Worm (Caenorhabditis elegans) whole organism, young adult: ENCODE results near the gene F59A6.4.
A peak's percentile ranks its signal among the peaks of the same experiment; 100 is the strongest.

Experiments
- B0019.2 ChIP-seq: fragments of 200-800 bp; sonication (Bioruptor generic); conservative IDR thresholded peaks from 2 replicates; pipeline ENCODE4 v1.3.6; 2022; ENCODE audit warnings: missing genetic modification reagents, missing genetic modification characterization, missing compliant biosample characterization
- B0035.1 ChIP-seq: sonication (generic microtip); optimal IDR thresholded peaks from 2 replicates; lab custom pipeline; 2016; ENCODE audit warnings: missing genetic modification characterization, mild to moderate bottlenecking, missing compliant biosample characterization, missing genotype, missing genetic modification reagents
- D2030.7 ChIP-seq: fragments of 200-800 bp; sonication (Bioruptor generic); IDR thresholded peaks from 2 replicates; pipeline ENCODE4 v1.3.6; 2022; ENCODE audit warnings: missing genetic modification reagents, missing genetic modification characterization, missing compliant biosample characterization
- F37B4.10 ChIP-seq: fragments of 200-800 bp; sonication (Bioruptor generic); IDR thresholded peaks from 2 replicates; pipeline ENCODE4 v1.3.6; 2022; ENCODE audit warnings: missing genetic modification characterization, missing compliant biosample characterization
- F52B5.7 ChIP-seq: sonication (generic microtip); optimal IDR thresholded peaks from 2 replicates; lab custom pipeline; 2016; ENCODE audit warnings: mild to moderate bottlenecking, missing genetic modification characterization, missing compliant biosample characterization
- K12H6.12 ChIP-seq: fragments of 200-800 bp; sonication (Bioruptor generic); optimal IDR thresholded peaks from 2 replicates; lab custom pipeline; 2018; ENCODE audit warnings: mild to moderate bottlenecking, missing genetic modification characterization, missing compliant biosample characterization
- ZK185.1 ChIP-seq: sonication (generic microtip); optimal IDR thresholded peaks from 2 replicates; lab custom pipeline; 2016; ENCODE audit warnings: mild to moderate bottlenecking, missing genetic modification characterization, missing compliant biosample characterization; ENCODE audit not compliant: poor library complexity, severe bottlenecking
- akir-1 ChIP-seq: fragments of 200-800 bp; sonication (Bioruptor generic); optimal IDR thresholded peaks from 2 replicates; lab custom pipeline; 2018; ENCODE audit warnings: mild to moderate bottlenecking, missing genetic modification characterization, moderate library complexity, missing compliant biosample characterization
- attf-3 ChIP-seq: fragments of 200-800 bp; sonication (Bioruptor generic); conservative IDR thresholded peaks from 2 replicates; pipeline ENCODE4 v1.3.6; 2022; ENCODE audit warnings: missing genetic modification reagents, missing genetic modification characterization, missing compliant biosample characterization
- attf-6 ChIP-seq: fragments of 200-800 bp; sonication (Bioruptor generic); IDR thresholded peaks from 2 replicates; pipeline ENCODE4 v1.3.6; 2022; ENCODE audit warnings: missing genetic modification reagents, missing genetic modification characterization, missing compliant biosample characterization
- ccch-3 ChIP-seq: fragments of 200-800 bp; sonication (Bioruptor generic); optimal IDR thresholded peaks from 2 replicates; lab custom pipeline; 2018; ENCODE audit warnings: mild to moderate bottlenecking, missing genetic modification characterization, missing compliant biosample characterization
- cebp-1 ChIP-seq, 2 experiments: fragments of 200-800 bp in 1 of 2; sonication (Bioruptor generic) in 1 of 2; sonication (generic microtip) in 1 of 2; IDR thresholded peaks in 1 of 2; optimal IDR thresholded peaks in 1 of 2; 2 replicates each; pipeline versions ENCODE4 v1.3.6 to Lab custom; 2017 to 2022; ENCODE audit warnings: missing compliant biosample characterization in 2 of 2, missing genetic modification characterization in 2 of 2, mild to moderate bottlenecking in 1 of 2, missing genetic modification reagents in 1 of 2, moderate library complexity in 1 of 2
- cebp-2 ChIP-seq: fragments of 200-800 bp; sonication (Bioruptor generic); IDR thresholded peaks from 2 replicates; pipeline ENCODE4 v1.3.6; 2022; ENCODE audit warnings: missing genetic modification characterization, missing compliant biosample characterization
- ceh-100 ChIP-seq: fragments of 200-800 bp; sonication (Bioruptor generic); IDR thresholded peaks from 2 replicates; pipeline ENCODE4 v1.3.6; 2022; ENCODE audit warnings: missing genetic modification reagents, missing genetic modification characterization, missing compliant biosample characterization
- ceh-79 ChIP-seq: sonication (generic microtip); optimal IDR thresholded peaks from 2 replicates; lab custom pipeline; 2017; ENCODE audit warnings: mild to moderate bottlenecking, missing genetic modification characterization, missing compliant biosample characterization
- ceh-91 ChIP-seq: fragments of 200-800 bp; sonication (Bioruptor generic); IDR thresholded peaks from 2 replicates; pipeline ENCODE4 v1.3.6; 2022; ENCODE audit warnings: missing genetic modification reagents, missing genetic modification characterization, missing compliant biosample characterization
- chd-7 ChIP-seq: sonication (generic microtip); optimal IDR thresholded peaks from 2 replicates; lab custom pipeline; 2016; ENCODE audit warnings: mild to moderate bottlenecking, missing genetic modification characterization, moderate library complexity, missing compliant biosample characterization
- egl-44 ChIP-seq: fragments of 200-800 bp; sonication (Bioruptor generic); IDR thresholded peaks from 2 replicates; pipeline ENCODE4 v1.3.6; 2022; ENCODE audit warnings: missing genetic modification reagents, missing genetic modification characterization, missing compliant biosample characterization
- egrh-3 ChIP-seq: fragments of 200-800 bp; sonication (Bioruptor generic); IDR thresholded peaks from 2 replicates; pipeline ENCODE4 v1.3.6; 2022; ENCODE audit warnings: missing genetic modification reagents, missing genetic modification characterization, missing compliant biosample characterization
- fkh-3 ChIP-seq: sonication (generic microtip); optimal IDR thresholded peaks from 2 replicates; lab custom pipeline; 2016; ENCODE audit warnings: mild to moderate bottlenecking, missing genetic modification characterization, missing compliant biosample characterization
- gei-17 ChIP-seq: fragments of 200-800 bp; sonication (Bioruptor generic); optimal IDR thresholded peaks from 2 replicates; lab custom pipeline; 2018; ENCODE audit warnings: mild to moderate bottlenecking, missing genetic modification characterization, missing compliant biosample characterization
- him-1 ChIP-seq: sonication (generic microtip); optimal IDR thresholded peaks from 2 replicates; lab custom pipeline; 2016; ENCODE audit warnings: missing genotype, missing genetic modification reagents, missing genetic modification characterization, missing compliant biosample characterization
- hlh-12 ChIP-seq: sonication (generic microtip); optimal IDR thresholded peaks from 2 replicates; lab custom pipeline; 2016; ENCODE audit warnings: missing genetic modification characterization, missing compliant biosample characterization
- hlh-26 ChIP-seq: fragments of 200-800 bp; sonication (Bioruptor generic); conservative IDR thresholded peaks from 2 replicates; pipeline ENCODE4 v1.3.6; 2022; ENCODE audit warnings: missing genetic modification reagents, missing genetic modification characterization, missing compliant biosample characterization
- hsf-1 ChIP-seq: fragments of 200-800 bp; sonication (Bioruptor generic); IDR thresholded peaks from 2 replicates; pipeline ENCODE4 v1.3.6; 2022; ENCODE audit warnings: missing genetic modification reagents, missing genetic modification characterization, missing compliant biosample characterization
- let-607 ChIP-seq, 2 experiments: fragments of 200-800 bp in 1 of 2; sonication (Bioruptor generic) in 1 of 2; sonication (generic microtip) in 1 of 2; optimal IDR thresholded peaks; 2 replicates each; lab custom pipeline; 2016 to 2018; ENCODE audit warnings: mild to moderate bottlenecking in 2 of 2, missing compliant biosample characterization in 2 of 2, missing genetic modification characterization in 2 of 2, moderate library complexity in 2 of 2, missing genotype in 1 of 2
- lin-35 ChIP-seq, 3 experiments: fragments of 150-350 bp in 2 of 3; sonication (generic microtip) in 1 of 3; optimal IDR thresholded peaks; 2 replicates each; lab custom pipeline; 2014 to 2018; ENCODE audit warnings: missing biosample characterization in 3 of 3, missing genetic modification characterization in 3 of 3, missing genetic modification reagents in 3 of 3
- lin-40 ChIP-seq: sonication (generic microtip); optimal IDR thresholded peaks from 2 replicates; lab custom pipeline; 2016; ENCODE audit warnings: missing genetic modification characterization, mild to moderate bottlenecking, missing compliant biosample characterization, missing genotype, missing genetic modification reagents
- lin-54 ChIP-seq: fragments of 200-800 bp; sonication (Bioruptor generic); optimal IDR thresholded peaks from 2 replicates; lab custom pipeline; 2018; ENCODE audit warnings: mild to moderate bottlenecking, missing genetic modification characterization, missing compliant biosample characterization
- madf-10 ChIP-seq: sonication (generic microtip); optimal IDR thresholded peaks from 2 replicates; lab custom pipeline; 2016; ENCODE audit warnings: mild to moderate bottlenecking, missing genetic modification characterization, missing compliant biosample characterization
- madf-8 ChIP-seq: fragments of 200-800 bp; sonication (Bioruptor generic); conservative IDR thresholded peaks from 2 replicates; pipeline ENCODE4 v1.3.6; 2022; ENCODE audit warnings: missing genetic modification reagents, missing genetic modification characterization, missing compliant biosample characterization
- mes-4 ChIP-seq: sonication (generic microtip); optimal IDR thresholded peaks from 2 replicates; lab custom pipeline; 2016; ENCODE audit warnings: missing genotype, missing genetic modification characterization, missing compliant biosample characterization
- nfya-1 ChIP-seq: sonication (generic microtip); optimal IDR thresholded peaks from 2 replicates; lab custom pipeline; 2017; ENCODE audit warnings: antibody characterized with exemption, missing compliant biosample characterization, missing genetic modification characterization, borderline replicate concordance; ENCODE audit not compliant: insufficient read depth
- nfyb-1 ChIP-seq: fragments of 200-800 bp; sonication (Bioruptor generic); IDR thresholded peaks from 2 replicates; pipeline ENCODE4 v1.3.6; 2022; ENCODE audit warnings: missing genetic modification reagents, missing genetic modification characterization, missing compliant biosample characterization
- rpc-1 ChIP-seq, 2 experiments: fragments of 150-350 bp in 1 of 2; sonication (generic microtip) in 1 of 2; optimal IDR thresholded peaks; 2 replicates each; lab custom pipeline; 2014 to 2018; ENCODE audit warnings: missing biosample characterization in 1 of 2, missing genetic modification characterization in 1 of 2, missing genetic modification reagents in 1 of 2, missing genotype in 1 of 2
- sea-2 ChIP-seq: fragments of 200-800 bp; sonication (Bioruptor generic); IDR thresholded peaks from 2 replicates; pipeline ENCODE4 v1.3.6; 2022; ENCODE audit warnings: missing genetic modification characterization, missing compliant biosample characterization
- snpc-1.1 ChIP-seq: sonication (generic microtip); optimal IDR thresholded peaks from 2 replicates; lab custom pipeline; 2017; ENCODE audit warnings: missing genetic modification characterization, mild to moderate bottlenecking, missing compliant biosample characterization, antibody characterized with exemption, moderate library complexity, missing genotype, missing genetic modification reagents; ENCODE audit not compliant: insufficient read depth
- snpc-4 ChIP-seq, 5 experiments: fragments of 150-350 bp in 1 of 5; sonication (generic microtip) in 4 of 5; optimal IDR thresholded peaks; 2 replicates each; lab custom pipeline; 2014 to 2018; ENCODE audit warnings: missing genetic modification characterization in 5 of 5, missing biosample characterization in 3 of 5, antibody characterized with exemption in 2 of 5, mild to moderate bottlenecking in 2 of 5, missing compliant biosample characterization in 2 of 5, missing genotype in 2 of 5, moderate library complexity in 2 of 5, missing genetic modification reagents in 1 of 5
- sptf-2 ChIP-seq: fragments of 200-800 bp; sonication (Bioruptor generic); optimal IDR thresholded peaks from 2 replicates; lab custom pipeline; 2018; ENCODE audit warnings: mild to moderate bottlenecking, missing genetic modification characterization, missing compliant biosample characterization
- unc-130 ChIP-seq: sonication (generic microtip); optimal IDR thresholded peaks from 2 replicates; lab custom pipeline; 2016; ENCODE audit warnings: missing genetic modification reagents, missing genetic modification characterization, missing compliant biosample characterization
- xnd-1 ChIP-seq: sonication (generic microtip); optimal IDR thresholded peaks from 2 replicates; lab custom pipeline; 2016; ENCODE audit warnings: missing genotype, missing genetic modification reagents, missing genetic modification characterization, missing compliant biosample characterization
- zim-3 ChIP-seq: sonication (generic microtip); optimal IDR thresholded peaks from 2 replicates; lab custom pipeline; 2017; ENCODE audit warnings: mild to moderate bottlenecking, missing genetic modification characterization, moderate library complexity, missing compliant biosample characterization
- ztf-26 ChIP-seq: sonication (generic microtip); optimal IDR thresholded peaks from 2 replicates; lab custom pipeline; 2017; ENCODE audit warnings: missing genetic modification characterization, missing compliant biosample characterization
- ztf-28 ChIP-seq: fragments of 200-800 bp; sonication (Bioruptor generic); IDR thresholded peaks from 2 replicates; pipeline ENCODE4 v1.3.6; 2022; ENCODE audit warnings: missing genetic modification reagents, missing genetic modification characterization, missing compliant biosample characterization
- ztf-6 ChIP-seq: fragments of 200-800 bp; sonication (Bioruptor generic); IDR thresholded peaks from 2 replicates; pipeline ENCODE4 v1.3.6; 2022; ENCODE audit warnings: missing genetic modification reagents, missing genetic modification characterization, missing compliant biosample characterization

The F59A6.4 gene

ce11 chrII:5032669-5033068, 27.8 kb downstream of the F59A6.4 start (continued):
- TF ChIP-seq snpc-4 (GFP tag; optimal IDR thresholded peaks at IDR 0.05; lab: Kevin White, UChicago), result peak; percentile 34
- TF ChIP-seq snpc-4 (tag; optimal IDR thresholded peaks at IDR 0.05; lab: Kevin White, UChicago), result peak in 3 of 4 experiments; percentile 48 to 70 (median 69)
- peak; percentile 53 for TF ChIP-seq zim-3 (tag; lab: Kevin White, UChicago)
- TF ChIP-seq hlh-26, result no peak
- peak; percentile 70 for TF ChIP-seq ceh-100
- 0 out of 2 replicates have a peak, but pooled peaks have one; percentile 49 for TF ChIP-seq hsf-1 (GFP tag; lab: Robert Waterston, UW)
- peak; percentile 46 for TF ChIP-seq unc-130 (GFP tag; lab: Kevin White, UChicago)
- 0 out of 2 replicates have a peak, but pooled peaks have one; percentile 14 for TF ChIP-seq ztf-28 (GFP tag; lab: Robert Waterston, UW)
- peak; percentile 74 for TF ChIP-seq chd-7
- 0 out of 2 replicates have a peak, but pooled peaks have one; percentile 40 for TF ChIP-seq B0019.2 (GFP tag; lab: Robert Waterston, UW)
- TF ChIP-seq ztf-26 (tag; lab: Kevin White, UChicago), result peak; percentile 45
- no peak for TF ChIP-seq ccch-3 (GFP tag; lab: Kevin White, UChicago)
- peak; percentile 48 for TF ChIP-seq akir-1 (GFP tag; lab: Kevin White, UChicago)
- TF ChIP-seq madf-10 (tag; lab: Kevin White, UChicago), result peak; percentile 36
- 0 out of 2 replicates have a peak, but pooled peaks have one; percentile 71 for TF ChIP-seq ztf-6 (GFP tag; lab: Robert Waterston, UW)
- 0 out of 2 replicates have a peak, but pooled peaks have one; percentile 78 for TF ChIP-seq F37B4.10 (GFP tag; lab: Robert Waterston, UW)
- TF ChIP-seq B0035.1 (tag; lab: Kevin White, UChicago), result peak; percentile 43
- TF ChIP-seq cebp-1 (GFP tag; IDR thresholded peaks at IDR 0.05; lab: Robert Waterston, UW), result peak; percentile 57
- peak; percentile 69 for TF ChIP-seq cebp-1 (tag; optimal IDR thresholded peaks at IDR 0.05; lab: Kevin White, UChicago)
- peak; percentile 76 for TF ChIP-seq lin-54 (GFP tag; lab: Kevin White, UChicago)
- peak; percentile 87 for TF ChIP-seq nfyb-1 (GFP tag; lab: Robert Waterston, UW)
- peak; percentile 31; the same call in 1 of the 2 replicates for TF ChIP-seq madf-8 (GFP tag; lab: Robert Waterston, UW)
- peak; percentile 39; the same call in 1 of the 2 replicates for TF ChIP-seq egrh-3 (GFP tag; lab: Robert Waterston, UW)
- peak; percentile 57; the same call in 1 of the 2 replicates for TF ChIP-seq attf-3
- peak; percentile 36 for TF ChIP-seq K12H6.12 (tag; lab: Kevin White, UChicago)
- peak; percentile 38 for TF ChIP-seq him-1 (tag; lab: Kevin White, UChicago)
- peak; percentile 53 for TF ChIP-seq lin-40 (tag; lab: Kevin White, UChicago)
- peak; percentile 89 for TF ChIP-seq cebp-2 (GFP tag; lab: Robert Waterston, UW)
- peak; percentile 73 for TF ChIP-seq attf-6
- peak; percentile 87 for TF ChIP-seq rpc-1 (optimal IDR thresholded peaks at IDR 0.05; lab: Kevin White, UChicago)
- peak; percentile 83 for TF ChIP-seq rpc-1 (tag; optimal IDR thresholded peaks at IDR 0.05; lab: Kevin White, UChicago)
- TF ChIP-seq hlh-12 (tag; lab: Kevin White, UChicago), result no peak
- peak; percentile 30 for TF ChIP-seq sptf-2
- no peak for TF ChIP-seq gei-17 (GFP tag; lab: Kevin White, UChicago)
- TF ChIP-seq let-607 (tag; optimal IDR thresholded peaks at IDR 0.05; lab: Kevin White, UChicago), result peak in 1 of 2 experiments; percentile 1
- TF ChIP-seq mes-4 (tag; lab: Kevin White, UChicago), result peak; percentile 72
- TF ChIP-seq ceh-79 (tag; lab: Kevin White, UChicago), result peak; percentile 33
- no peak for TF ChIP-seq nfya-1 (tag; lab: Kevin White, UChicago)
- peak; percentile 70 for TF ChIP-seq F52B5.7
- peak; percentile 79; the same call in 1 of the 2 replicates for TF ChIP-seq egl-44 (GFP tag; lab: Robert Waterston, UW)
- peak; percentile 47; the same call in 1 of the 2 replicates for TF ChIP-seq D2030.7 (GFP tag; lab: Robert Waterston, UW)
- TF ChIP-seq snpc-1.1 (tag; lab: Kevin White, UChicago), result no peak
- peak; percentile 77 for TF ChIP-seq ZK185.1 (tag; lab: Kevin White, UChicago)
- TF ChIP-seq lin-35 (GFP tag; optimal IDR thresholded peaks at IDR 0.05; lab: Kevin White, UChicago), result peak in 1 of 3 experiments; percentile 48
- TF ChIP-seq fkh-3 (tag; lab: Kevin White, UChicago), result no peak
- TF ChIP-seq xnd-1 (tag; lab: Kevin White, UChicago), result no peak
- TF ChIP-seq sea-2, result no peak
- TF ChIP-seq ceh-91, result peak; percentile 25; the same call in 1 of the 2 replicates
